Fruit fly (Drosophila melanogaster) whole organism, prepupa: ENCODE data around the gene CG32971.

Experiments
- CG10631 ChIP-seq: fragments of 200-800 bp; sonication (Bioruptor generic); optimal IDR thresholded peaks from 2 replicates; lab custom pipeline; 2016; ENCODE audit warnings: missing biosample characterization, missing genetic modification characterization
- CG11902 ChIP-seq: fragments of 200-800 bp; sonication (Bioruptor generic); optimal IDR thresholded peaks from 3 replicates; lab custom pipeline; 2016; ENCODE audit warnings: missing biosample characterization, missing genetic modification characterization
- CG15336 ChIP-seq: fragments of 200-800 bp; sonication (Bioruptor generic); IDR thresholded peaks from 2 replicates; pipeline ENCODE4 v1.3.6; 2022; ENCODE audit warnings: missing biosample characterization, missing genetic modification characterization
- CG1621 ChIP-seq: fragments of 200-800 bp; sonication (Bioruptor generic); optimal IDR thresholded peaks from 3 replicates; lab custom pipeline; 2018; ENCODE audit warnings: missing biosample characterization, mild to moderate bottlenecking, missing genetic modification characterization
- CG3032 ChIP-seq: fragments of 200-800 bp; optimal IDR thresholded peaks from 2 replicates; lab custom pipeline; 2019; ENCODE audit warnings: missing biosample characterization, mild to moderate bottlenecking, missing genetic modification characterization, moderate library complexity
- CG32006 ChIP-seq: fragments of 200-800 bp; sonication (Bioruptor generic); optimal IDR thresholded peaks from 3 replicates; lab custom pipeline; 2017; ENCODE audit warnings: missing biosample characterization, mild to moderate bottlenecking, missing genetic modification characterization
- CG34406 ChIP-seq: fragments of 200-800 bp; sonication (Bioruptor generic); optimal IDR thresholded peaks from 3 replicates; lab custom pipeline; 2016; ENCODE audit warnings: missing biosample characterization, missing genetic modification characterization
- CG3919 ChIP-seq: fragments of 200-800 bp; sonication (Bioruptor generic); optimal IDR thresholded peaks from 3 replicates; lab custom pipeline; 2016; ENCODE audit warnings: missing biosample characterization, missing genetic modification characterization
- CG4318 ChIP-seq: fragments of 200-800 bp; sonication (Bioruptor generic); optimal IDR thresholded peaks from 3 replicates; lab custom pipeline; 2017; ENCODE audit warnings: missing biosample characterization, mild to moderate bottlenecking, missing genetic modification characterization
- CG6163 ChIP-seq: fragments of 200-800 bp; sonication (Bioruptor generic); IDR thresholded peaks from 3 replicates; pipeline ENCODE4 v1.3.6; 2022; ENCODE audit warnings: missing biosample characterization, missing genetic modification characterization
- CG6276 ChIP-seq: fragments of 200-800 bp; sonication (Bioruptor generic); optimal IDR thresholded peaks from 2 replicates; lab custom pipeline; 2017; ENCODE audit warnings: missing biosample characterization, mild to moderate bottlenecking, missing genetic modification characterization
- CG6792 ChIP-seq: fragments of 200-800 bp; sonication (Bioruptor generic); optimal IDR thresholded peaks from 3 replicates; lab custom pipeline; 2016; ENCODE audit warnings: missing biosample characterization, missing genetic modification characterization
- CG6808 ChIP-seq: fragments of 200-800 bp; sonication (Bioruptor generic); optimal IDR thresholded peaks from 3 replicates; lab custom pipeline; 2017; ENCODE audit warnings: missing biosample characterization, missing genetic modification characterization, mild to moderate bottlenecking, moderate library complexity, missing genetic modification reagents
- CG6854 ChIP-seq: fragments of 200-800 bp; sonication (Bioruptor generic); optimal IDR thresholded peaks from 2 replicates; lab custom pipeline; 2017; ENCODE audit warnings: missing biosample characterization, mild to moderate bottlenecking, missing genetic modification characterization
- CG7368 ChIP-seq: fragments of 200-800 bp; sonication (Bioruptor generic); optimal IDR thresholded peaks from 3 replicates; lab custom pipeline; 2016; ENCODE audit warnings: missing biosample characterization, missing genetic modification characterization
- CG8119 ChIP-seq: fragments of 200-800 bp; sonication (Bioruptor generic); IDR thresholded peaks from 3 replicates; pipeline ENCODE4 v1.3.6; 2022; ENCODE audit warnings: missing biosample characterization, missing genetic modification characterization
- CG8319 ChIP-seq: fragments of 200-800 bp; sonication (Bioruptor generic); optimal IDR thresholded peaks from 3 replicates; lab custom pipeline; 2016; ENCODE audit warnings: missing biosample characterization, missing genetic modification characterization
- CG8632 ChIP-seq: fragments of 200-800 bp; sonication (Bioruptor generic); optimal IDR thresholded peaks from 3 replicates; lab custom pipeline; 2016; ENCODE audit warnings: missing biosample characterization, missing genetic modification characterization
- CG9139 ChIP-seq: fragments of 200-800 bp; sonication (Bioruptor generic); optimal IDR thresholded peaks from 3 replicates; lab custom pipeline; 2017; ENCODE audit warnings: missing biosample characterization, mild to moderate bottlenecking, missing genetic modification characterization
- Eip78C ChIP-seq: fragments of 200-800 bp; sonication (Bioruptor generic); peaks from one replicate; lab custom pipeline; 2016; ENCODE audit warnings: missing biosample characterization, missing genetic modification characterization
- Eip93F ChIP-seq: fragments of 200-800 bp; sonication (Bioruptor generic); optimal IDR thresholded peaks from 2 replicates; lab custom pipeline; 2016; ENCODE audit warnings: missing biosample characterization, mild to moderate bottlenecking, missing genetic modification characterization
- Ets21C ChIP-seq: fragments of 200-800 bp; sonication (Bioruptor generic); optimal IDR thresholded peaks from 3 replicates; lab custom pipeline; 2016; ENCODE audit warnings: missing biosample characterization, missing genetic modification characterization
- Ets96B ChIP-seq: fragments of 200-800 bp; optimal IDR thresholded peaks from 2 replicates; lab custom pipeline; 2019; ENCODE audit warnings: missing biosample characterization, mild to moderate bottlenecking, missing genetic modification characterization, moderate library complexity
- Gug ChIP-seq: fragments of 200-800 bp; sonication (Bioruptor generic); IDR thresholded peaks from 2 replicates; pipeline ENCODE4 v1.3.6; 2022; ENCODE audit warnings: missing biosample characterization, missing genetic modification characterization
- Hr39 ChIP-seq: fragments of 200-800 bp; sonication (Bioruptor generic); optimal IDR thresholded peaks from 2 replicates; lab custom pipeline; 2016; ENCODE audit warnings: missing biosample characterization, missing genetic modification characterization
- Lpt ChIP-seq: fragments of 200-800 bp; sonication (Bioruptor generic); optimal IDR thresholded peaks from 3 replicates; lab custom pipeline; 2016; ENCODE audit warnings: missing biosample characterization, missing genetic modification characterization
- Met ChIP-seq: fragments of 200-800 bp; sonication (Bioruptor generic); optimal IDR thresholded peaks from 3 replicates; lab custom pipeline; 2016; ENCODE audit warnings: missing biosample characterization, missing genetic modification characterization
- OdsH ChIP-seq: fragments of 200-800 bp; sonication (Bioruptor generic); optimal IDR thresholded peaks from 3 replicates; lab custom pipeline; 2016; ENCODE audit warnings: missing biosample characterization, missing genetic modification characterization
- Smox ChIP-seq: fragments of 200-800 bp; sonication (Bioruptor generic); optimal IDR thresholded peaks from 3 replicates; lab custom pipeline; 2016; ENCODE audit warnings: missing biosample characterization, missing genetic modification characterization
- Sox14 ChIP-seq: fragments of 200-800 bp; sonication (Bioruptor generic); optimal IDR thresholded peaks from 3 replicates; lab custom pipeline; 2016; ENCODE audit warnings: missing biosample characterization, missing genetic modification characterization
- Sox15 ChIP-seq: fragments of 200-800 bp; sonication (Bioruptor generic); optimal IDR thresholded peaks from 3 replicates; lab custom pipeline; 2016; ENCODE audit warnings: missing biosample characterization, missing genetic modification characterization
- achi ChIP-seq: fragments of 200-800 bp; sonication (Bioruptor generic); optimal IDR thresholded peaks from 3 replicates; lab custom pipeline; 2016; ENCODE audit warnings: missing biosample characterization, missing genetic modification characterization
- acj6 ChIP-seq: fragments of 200-800 bp; sonication (Bioruptor generic); optimal IDR thresholded peaks from 3 replicates; lab custom pipeline; 2016; ENCODE audit warnings: missing biosample characterization, missing genetic modification characterization
- cyc ChIP-seq: fragments of 200-800 bp; sonication (Bioruptor generic); optimal IDR thresholded peaks from 3 replicates; lab custom pipeline; 2016; ENCODE audit warnings: missing biosample characterization, missing genetic modification characterization
- dac ChIP-seq: fragments of 200-800 bp; sonication (Bioruptor generic); optimal IDR thresholded peaks from 2 replicates; lab custom pipeline; 2017; ENCODE audit warnings: missing biosample characterization, mild to moderate bottlenecking, missing genetic modification characterization
- dsx ChIP-seq: fragments of 200-800 bp; optimal IDR thresholded peaks from 3 replicates; lab custom pipeline; 2019; ENCODE audit warnings: missing biosample characterization, mild to moderate bottlenecking, missing genetic modification characterization, moderate library complexity; ENCODE audit not compliant: poor library complexity, severe bottlenecking
- eg ChIP-seq: fragments of 200-800 bp; sonication (Bioruptor generic); IDR thresholded peaks from 3 replicates; pipeline ENCODE4 v1.3.6; 2022; ENCODE audit warnings: missing biosample characterization, missing genetic modification characterization
- esn ChIP-seq: fragments of 200-800 bp; sonication (Bioruptor generic); optimal IDR thresholded peaks from 2 replicates; lab custom pipeline; 2016; ENCODE audit warnings: missing biosample characterization, mild to moderate bottlenecking, missing genetic modification characterization, moderate library complexity
- fd85E ChIP-seq: fragments of 200-800 bp; sonication (Bioruptor generic); optimal IDR thresholded peaks from 3 replicates; lab custom pipeline; 2016; ENCODE audit warnings: missing biosample characterization, missing genetic modification characterization
- fkh ChIP-seq: fragments of 200-800 bp; sonication (Bioruptor generic); optimal IDR thresholded peaks from 3 replicates; lab custom pipeline; 2017; ENCODE audit warnings: missing biosample characterization, mild to moderate bottlenecking, missing genetic modification characterization, moderate library complexity
- pdm3 ChIP-seq: fragments of 200-800 bp; sonication (Bioruptor generic); optimal IDR thresholded peaks from 3 replicates; lab custom pipeline; 2016; ENCODE audit warnings: missing biosample characterization, missing genetic modification characterization
- salr ChIP-seq, 2 experiments: fragments of 200-800 bp; sonication (Bioruptor generic); optimal IDR thresholded peaks; 3 replicates each; lab custom pipeline; 2016 to 2018; ENCODE audit warnings: missing biosample characterization in 2 of 2, missing genetic modification characterization in 2 of 2, mild to moderate bottlenecking in 1 of 2
- spab ChIP-seq: fragments of 200-800 bp; sonication (Bioruptor generic); optimal IDR thresholded peaks from 2 replicates; lab custom pipeline; 2017; ENCODE audit warnings: missing biosample characterization, mild to moderate bottlenecking, missing genetic modification characterization, missing genetic modification reagents
- svp ChIP-seq: fragments of 200-800 bp; sonication (Bioruptor generic); peaks from one replicate; lab custom pipeline; 2016; ENCODE audit warnings: missing biosample characterization, missing genetic modification characterization
- topi ChIP-seq: fragments of 200-800 bp; sonication (Bioruptor generic); optimal IDR thresholded peaks from 3 replicates; lab custom pipeline; 2016; ENCODE audit warnings: missing biosample characterization, missing genetic modification characterization
- vri ChIP-seq: fragments of 200-800 bp; sonication (Bioruptor generic); optimal IDR thresholded peaks from 3 replicates; lab custom pipeline; 2016; ENCODE audit warnings: missing biosample characterization, mild to moderate bottlenecking, missing genetic modification characterization

Gene CG32971

dm6 chr2L:14233896-14234626 is 40.6 kb upstream of the CG32971 start, which contains the start of gene Dyrk2 (continued):
- TF ChIP-seq CG6854 (GFP tag; lab: Kevin White, UChicago) (peak; percentile 19), vri (GFP tag; lab: Kevin White, UChicago) (peak; percentile 44), CG4318 (GFP tag; lab: Kevin White, UChicago) (peak; percentile 8), esn (GFP tag; lab: Kevin White, UChicago) (peak; percentile 37), fkh (GFP tag; lab: Kevin White, UChicago) (peak; percentile 21), Met (GFP tag; lab: Kevin White, UChicago) (peak; percentile 35), Smox (GFP tag; lab: Kevin White, UChicago) (peak; percentile 1), svp (GFP tag; lab: Kevin White, UChicago) (peak; percentile 83), CG3919 (peak; percentile 60), Eip78C (peak; percentile 35), Sox15 (GFP tag; lab: Kevin White, UChicago) (no peak), CG9139 (GFP tag; lab: Kevin White, UChicago) (no peak), Gug (GFP tag; lab: Robert Waterston, UW) (peak; percentile 27; the same call in 1 of the 2 replicates), Ets96B (tag; lab: Kevin White, UChicago) (peak; percentile 2), achi (GFP tag; lab: Kevin White, UChicago) (peak; percentile 40), CG6276 (GFP tag; lab: Kevin White, UChicago) (peak; percentile 43), CG1621 (peak; percentile 29), Ets21C (GFP tag; lab: Kevin White, UChicago) (no peak), fd85E (no peak), CG6163 (peak; percentile 74), Eip93F (GFP tag; lab: Kevin White, UChicago) (no peak), CG34406 (GFP tag; lab: Kevin White, UChicago) (peak; percentile 37), Hr39 (GFP tag; lab: Kevin White, UChicago) (no peak), cyc (GFP tag; lab: Kevin White, UChicago) (no peak), CG11902 (GFP tag; lab: Kevin White, UChicago) (no peak), Sox14 (GFP tag; lab: Kevin White, UChicago) (peak; percentile 28), dsx (GFP tag; lab: Kevin White, UChicago) (no peak), Lpt (GFP tag; lab: Kevin White, UChicago) (peak; percentile 6), CG8632 (GFP tag; lab: Kevin White, UChicago) (peak; percentile 21), CG7368 (GFP tag; lab: Kevin White, UChicago) (no peak)

dm6 chr2L:14234627-14235308 is 39.9 kb upstream of the CG32971 start:
- TF ChIP-seq CG8319 (GFP tag; lab: Kevin White, UChicago): no peak
- no peak for TF ChIP-seq spab (GFP tag; lab: Kevin White, UChicago)
- TF ChIP-seq cyc (GFP tag; lab: Kevin White, UChicago): no peak
- peak; percentile 80 for TF ChIP-seq CG32006 (GFP tag; lab: Kevin White, UChicago)
- TF ChIP-seq CG1621: no peak
- TF ChIP-seq pdm3 (GFP tag; lab: Kevin White, UChicago): peak; percentile 19
- peak; percentile 51; the same call in 1 of the 2 replicates for TF ChIP-seq CG15336
- no peak for TF ChIP-seq CG6808
- TF ChIP-seq Hr39 (GFP tag; lab: Kevin White, UChicago): no peak
- TF ChIP-seq CG3032 (tag; lab: Kevin White, UChicago): no peak
- TF ChIP-seq fd85E: no peak
- peak; percentile 73 for TF ChIP-seq Eip78C
- peak; percentile 39 for TF ChIP-seq fkh (GFP tag; lab: Kevin White, UChicago)
- TF ChIP-seq CG6792 (GFP tag; lab: Kevin White, UChicago): no peak
- peak; percentile 31 for TF ChIP-seq dac
- TF ChIP-seq svp (GFP tag; lab: Kevin White, UChicago): peak; percentile 95
- TF ChIP-seq topi (GFP tag; lab: Kevin White, UChicago): no peak
- TF ChIP-seq acj6 (GFP tag; lab: Kevin White, UChicago): peak; percentile 4
- TF ChIP-seq esn (GFP tag; lab: Kevin White, UChicago): no peak
- TF ChIP-seq CG10631 (GFP tag; lab: Kevin White, UChicago): peak; percentile 60
- TF ChIP-seq CG6163: peak; percentile 46; the same call in 2 of the 3 replicates
- no peak for TF ChIP-seq salr (GFP tag; optimal IDR thresholded peaks at IDR 0.05; lab: Kevin White, UChicago)
- no peak; the same call in 2 of the 3 replicates for TF ChIP-seq eg (GFP tag; lab: Robert Waterston, UW)
- peak; percentile 34 for TF ChIP-seq Ets96B (tag; lab: Kevin White, UChicago)
- TF ChIP-seq CG3919: no peak
- TF ChIP-seq Ets21C (GFP tag; lab: Kevin White, UChicago): no peak
- TF ChIP-seq Eip93F (GFP tag; lab: Kevin White, UChicago): no peak
- peak; percentile 50; the same call in 2 of the 3 replicates for TF ChIP-seq CG8119 (GFP tag; lab: Robert Waterston, UW)
- TF ChIP-seq CG8632 (GFP tag; lab: Kevin White, UChicago): peak; percentile 7
- peak; percentile 30 for TF ChIP-seq OdsH (GFP tag; lab: Kevin White, UChicago)
